Worm (Caenorhabditis elegans): Measurements from ENCODE around the gene cthd-1.

cthd-1 gene

ce11 chrV:9645507-9645906 lies 32.6 kb upstream of the cthd-1 start, which contains the start of the genes atl-1 and hcp-2:
Gene atl-1 (minus strand): TSS chrV:9645595.
Gene hcp-2 (plus strand): TSS chrV:9645859.
- TF ChIP-seq ceh-36 (tag; optimal IDR thresholded peaks at IDR 0.05) (no peak), tra-4 (tag; optimal IDR thresholded peaks at IDR 0.05) (no peak)

- TF ChIP-seq pes-1 (GFP tag; IDR thresholded peaks at IDR 0.05), result no peak
- no peak for TF ChIP-seq scrt-1 (GFP tag; IDR thresholded peaks at IDR 0.05)
- TF ChIP-seq flt-1 (GFP tag; IDR thresholded peaks at IDR 0.05), result no peak
- TF ChIP-seq F13C5.2 (tag; optimal IDR thresholded peaks at IDR 0.05), result no peak
- no peak for TF ChIP-seq ama-1 (optimal IDR thresholded peaks at IDR 0.05)
- no peak for TF ChIP-seq tbx-11 (GFP tag; IDR thresholded peaks at IDR 0.05)
- TF ChIP-seq B0310.2 (tag; optimal IDR thresholded peaks at IDR 0.05), result no peak
- TF ChIP-seq hmg-4 (GFP tag; optimal IDR thresholded peaks at IDR 0.05), result no peak
- no peak for TF ChIP-seq tbx-37 (GFP tag; conservative IDR thresholded peaks at IDR 0.05)
- no peak for TF ChIP-seq sea-1 (GFP tag; conservative IDR thresholded peaks at IDR 0.05)
- no peak for TF ChIP-seq ceh-13 (GFP tag; optimal IDR thresholded peaks at IDR 0.05)
- TF ChIP-seq ceh-36 (tag; optimal IDR thresholded peaks at IDR 0.05), result no peak
- no peak for TF ChIP-seq tra-4 (tag; optimal IDR thresholded peaks at IDR 0.05)
- no peak for TF ChIP-seq hmbx-1 (tag; optimal IDR thresholded peaks at IDR 0.05)
- TF ChIP-seq ets-7 (tag; optimal IDR thresholded peaks at IDR 0.05), result no peak
- no peak for TF ChIP-seq aly-1 (tag; optimal IDR thresholded peaks at IDR 0.05)
Observed at ce11 chrV:9651294-9651693, 26.8 kb upstream of the cthd-1 start, which contains the start of gene T06E4.21. Gene T06E4.21 (plus strand): TSS chrV:9651594.

ce11 chrV:9654154-9654805 lies 23.8 kb upstream of the cthd-1 start, which contains the start of gene cyp-29A4:
Gene cyp-29A4 (plus strand): TSS chrV:9654755.
- TF ChIP-seq ama-1 (optimal IDR thresholded peaks at IDR 0.05) (no peak), tbx-11 (GFP tag; IDR thresholded peaks at IDR 0.05) (no peak), scrt-1 (GFP tag; IDR thresholded peaks at IDR 0.05) (no peak)

- no peak for TF ChIP-seq pes-1 (GFP tag; IDR thresholded peaks at IDR 0.05)
- no peak for TF ChIP-seq flt-1 (GFP tag; IDR thresholded peaks at IDR 0.05)
- no peak for TF ChIP-seq sea-1 (GFP tag; conservative IDR thresholded peaks at IDR 0.05)
- no peak for TF ChIP-seq tbx-37 (GFP tag; conservative IDR thresholded peaks at IDR 0.05)
- TF ChIP-seq ets-7 (tag; optimal IDR thresholded peaks at IDR 0.05), result no peak
- TF ChIP-seq hmg-4 (GFP tag; optimal IDR thresholded peaks at IDR 0.05), result no peak
- TF ChIP-seq tra-4 (tag; optimal IDR thresholded peaks at IDR 0.05), result no peak
- TF ChIP-seq hmbx-1 (tag; optimal IDR thresholded peaks at IDR 0.05), result no peak
- no peak for TF ChIP-seq aly-1 (tag; optimal IDR thresholded peaks at IDR 0.05)
- no peak for TF ChIP-seq ceh-36 (tag; optimal IDR thresholded peaks at IDR 0.05)
- TF ChIP-seq scrt-1 (GFP tag; IDR thresholded peaks at IDR 0.05), result no peak
- TF ChIP-seq hnd-1 (tag; optimal IDR thresholded peaks at IDR 0.05), result no peak
- TF ChIP-seq B0310.2 (tag; optimal IDR thresholded peaks at IDR 0.05), result no peak
Observed at ce11 chrV:9661514-9661913, 16.6 kb upstream of the cthd-1 start, which contains the start of gene pitr-4. Gene pitr-4 (minus strand): TSS chrV:9661614.

ce11 chrV:9663948-9664347 lies 14.1 kb upstream of the cthd-1 start:
- TF ChIP-seq F13C5.2 (tag; optimal IDR thresholded peaks at IDR 0.05) (no peak), hnd-1 (tag; optimal IDR thresholded peaks at IDR 0.05) (no peak), ceh-36 (tag; optimal IDR thresholded peaks at IDR 0.05) (no peak), B0310.2 (tag; optimal IDR thresholded peaks at IDR 0.05) (no peak), ceh-13 (GFP tag; optimal IDR thresholded peaks at IDR 0.05) (no peak), tbx-37 (GFP tag; conservative IDR thresholded peaks at IDR 0.05) (no peak), ama-1 (optimal IDR thresholded peaks at IDR 0.05) (no peak), ets-7 (tag; optimal IDR thresholded peaks at IDR 0.05) (no peak), aly-1 (tag; optimal IDR thresholded peaks at IDR 0.05) (no peak), scrt-1 (GFP tag; IDR thresholded peaks at IDR 0.05) (no peak), tra-4 (tag; optimal IDR thresholded peaks at IDR 0.05) (no peak), hmbx-1 (tag; optimal IDR thresholded peaks at IDR 0.05) (no peak)

- no peak for TF ChIP-seq ceh-13 (GFP tag; optimal IDR thresholded peaks at IDR 0.05)
- TF ChIP-seq tbx-37 (GFP tag; conservative IDR thresholded peaks at IDR 0.05), result no peak
- TF ChIP-seq aly-1 (tag; optimal IDR thresholded peaks at IDR 0.05), result no peak
- TF ChIP-seq hnd-1 (tag; optimal IDR thresholded peaks at IDR 0.05), result no peak
- TF ChIP-seq hmg-4 (GFP tag; optimal IDR thresholded peaks at IDR 0.05), result no peak
Observed at ce11 chrV:9664620-9665019, 13.5 kb upstream of the cthd-1 start.

- TF ChIP-seq sea-1 (GFP tag; conservative IDR thresholded peaks at IDR 0.05), result no peak
- no peak for TF ChIP-seq pes-1 (GFP tag; IDR thresholded peaks at IDR 0.05)
- no peak for TF ChIP-seq tra-4 (tag; optimal IDR thresholded peaks at IDR 0.05)
- TF ChIP-seq aly-1 (tag; optimal IDR thresholded peaks at IDR 0.05), result no peak
- no peak for TF ChIP-seq scrt-1 (GFP tag; IDR thresholded peaks at IDR 0.05)
- no peak for TF ChIP-seq tbx-37 (GFP tag; conservative IDR thresholded peaks at IDR 0.05)
- TF ChIP-seq hmg-4 (GFP tag; optimal IDR thresholded peaks at IDR 0.05), result no peak
Observed at ce11 chrV:9666394-9666793, 11.7 kb upstream of the cthd-1 start, which contains the start of gene ZK287.1. Gene ZK287.1 (plus strand): TSS chrV:9666694.

- TF ChIP-seq pes-1 (GFP tag; IDR thresholded peaks at IDR 0.05) (no peak), ceh-36 (tag; optimal IDR thresholded peaks at IDR 0.05) (no peak), ceh-13 (GFP tag; optimal IDR thresholded peaks at IDR 0.05) (no peak), hmg-4 (GFP tag; optimal IDR thresholded peaks at IDR 0.05) (no peak), tbx-11 (GFP tag; IDR thresholded peaks at IDR 0.05) (no peak), flt-1 (GFP tag; IDR thresholded peaks at IDR 0.05) (no peak), tra-4 (tag; optimal IDR thresholded peaks at IDR 0.05) (no peak), ets-7 (tag; optimal IDR thresholded peaks at IDR 0.05) (no peak), ama-1 (optimal IDR thresholded peaks at IDR 0.05) (no peak), tbx-37 (GFP tag; conservative IDR thresholded peaks at IDR 0.05) (no peak), sea-1 (GFP tag; conservative IDR thresholded peaks at IDR 0.05) (no peak)
Observed at ce11 chrV:9672495-9672894, 5.6 kb upstream of the cthd-1 start.
